Fruit fly (Drosophila melanogaster): Measurements from ENCODE around the gene CG7460.

DNA sequence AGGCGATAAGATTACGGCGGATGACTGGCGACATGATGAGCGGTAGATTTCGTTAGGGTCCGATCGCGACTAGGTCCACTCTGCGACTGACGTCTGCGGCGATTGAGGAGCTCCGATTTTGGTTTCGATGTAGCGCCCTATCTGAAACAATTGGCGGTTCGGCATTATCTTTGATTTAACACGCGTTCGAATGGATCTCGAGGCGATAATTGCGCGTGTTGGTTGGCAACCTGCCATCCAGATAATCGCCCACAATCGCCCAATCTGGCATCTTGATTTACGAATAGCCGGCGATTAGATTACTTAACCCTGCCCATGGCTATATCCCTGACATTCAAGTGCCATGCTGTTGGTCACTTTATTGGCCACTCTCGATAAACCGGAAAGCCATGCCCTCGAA lies 13.9 kb downstream of the CG7460 start:
- TF ChIP-seq Dif (GFP tag; optimal IDR thresholded peaks at IDR 0.05; ENCODE audit: partially characterized antibody) (no peak), sv (GFP tag; optimal IDR thresholded peaks at IDR 0.05) (no peak), Hr83 (GFP tag; optimal IDR thresholded peaks at IDR 0.05; ENCODE audit: poor library complexity, severe bottlenecking) (no peak), usp (GFP tag; optimal IDR thresholded peaks at IDR 0.05) (no peak), dl (GFP tag; optimal IDR thresholded peaks at IDR 0.05; ENCODE audit: insufficient read depth in 1 of 2, partially characterized antibody in 2 of 2) (no peak), brk (GFP tag; optimal IDR thresholded peaks at IDR 0.05) (no peak), Dfd (GFP tag; optimal IDR thresholded peaks at IDR 0.05) (no peak), h (GFP tag; optimal IDR thresholded peaks at IDR 0.05) (peak; percentile 94), psq (GFP tag; optimal IDR thresholded peaks at IDR 0.05) (no peak), OdsH (GFP tag; optimal IDR thresholded peaks at IDR 0.05) (no peak), tai (GFP tag; optimal IDR thresholded peaks at IDR 0.05) (no peak), Jra (GFP tag; optimal IDR thresholded peaks at IDR 0.05) (no peak), rgr (GFP tag; optimal IDR thresholded peaks at IDR 0.05) (no peak), lola (GFP tag; optimal IDR thresholded peaks at IDR 0.05) (no peak)
